Worm (Caenorhabditis elegans) whole organism, late embryonic: Measurements from ENCODE around the gene ZK822.9.

Source experiments
- C38D4.7 ChIP-seq: fragments of 200-800 bp; sonication (Bioruptor generic); optimal IDR thresholded peaks from 2 replicates; lab custom pipeline; 2018; ENCODE audit warnings: mild to moderate bottlenecking, missing genetic modification characterization, moderate library complexity, missing compliant biosample characterization
- F13H6.1 ChIP-seq: sonication (generic microtip); optimal IDR thresholded peaks from 2 replicates; lab custom pipeline; 2016; ENCODE audit warnings: missing genetic modification characterization, missing compliant biosample characterization
- K09A11.1 ChIP-seq: sonication (generic microtip); optimal IDR thresholded peaks from 2 replicates; lab custom pipeline; 2017; ENCODE audit warnings: antibody characterized with exemption, mild to moderate bottlenecking, missing genetic modification characterization, missing compliant biosample characterization; ENCODE audit not compliant: insufficient read depth
- ama-1 ChIP-seq: fragments of 150-350 bp; optimal IDR thresholded peaks from 2 replicates; lab custom pipeline; 2014
- ceh-19 ChIP-seq: fragments of 200-800 bp; sonication (Bioruptor generic); optimal IDR thresholded peaks from 2 replicates; lab custom pipeline; 2018; ENCODE audit warnings: mild to moderate bottlenecking, missing genetic modification characterization, missing compliant biosample characterization
- ceh-2 ChIP-seq: sonication (generic microtip); optimal IDR thresholded peaks from 2 replicates; lab custom pipeline; 2016; ENCODE audit warnings: missing genotype, missing genetic modification characterization, missing compliant biosample characterization
- ceh-24 ChIP-seq: sonication (generic microtip); optimal IDR thresholded peaks from 2 replicates; lab custom pipeline; 2016; ENCODE audit warnings: mild to moderate bottlenecking, missing genetic modification characterization, missing compliant biosample characterization
- ceh-30 ChIP-seq: fragments of 150-350 bp; optimal IDR thresholded peaks from 2 replicates; lab custom pipeline; 2014; ENCODE audit warnings: missing biosample characterization, missing genetic modification characterization
- ceh-45 ChIP-seq: fragments of 200-800 bp; sonication (Bioruptor generic); IDR thresholded peaks from 2 replicates; pipeline ENCODE4 v1.3.6; 2022; ENCODE audit warnings: missing genetic modification reagents, missing genetic modification characterization, missing compliant biosample characterization
- ceh-48 ChIP-seq: sonication (generic microtip); optimal IDR thresholded peaks from 2 replicates; lab custom pipeline; 2016; ENCODE audit warnings: missing genetic modification characterization, inconsistent platforms, missing compliant biosample characterization
- ceh-6 ChIP-seq: fragments of 200-800 bp; sonication (Bioruptor generic); optimal IDR thresholded peaks from 2 replicates; lab custom pipeline; 2018; ENCODE audit warnings: mild to moderate bottlenecking, missing genetic modification characterization, missing compliant biosample characterization
- ceh-9 ChIP-seq: sonication (generic microtip); optimal IDR thresholded peaks from 2 replicates; lab custom pipeline; 2016; ENCODE audit warnings: mild to moderate bottlenecking, missing genetic modification characterization, inconsistent platforms, missing compliant biosample characterization
- dmd-4 ChIP-seq: sonication (generic microtip); optimal IDR thresholded peaks from 2 replicates; lab custom pipeline; 2016; ENCODE audit warnings: borderline replicate concordance, missing genetic modification characterization, missing compliant biosample characterization
- elt-4 ChIP-seq: sonication (generic microtip); optimal IDR thresholded peaks from 2 replicates; lab custom pipeline; 2016; ENCODE audit warnings: missing genetic modification characterization, missing compliant biosample characterization
- fax-1 ChIP-seq: sonication (generic microtip); optimal IDR thresholded peaks from 2 replicates; lab custom pipeline; 2016; ENCODE audit warnings: missing genotype, missing genetic modification characterization, missing compliant biosample characterization
- fkh-10 ChIP-seq: fragments of 150-350 bp; optimal IDR thresholded peaks from 2 replicates; lab custom pipeline; 2014; ENCODE audit warnings: missing biosample characterization, missing genetic modification reagents, missing genetic modification characterization
- fkh-6 ChIP-seq: sonication (generic microtip); optimal IDR thresholded peaks from 2 replicates; lab custom pipeline; 2016; ENCODE audit warnings: missing genetic modification characterization, missing compliant biosample characterization
- gmeb-2 ChIP-seq: sonication (generic microtip); optimal IDR thresholded peaks from 2 replicates; lab custom pipeline; 2016; ENCODE audit warnings: missing genetic modification characterization, inconsistent platforms, missing compliant biosample characterization
- hlh-15 ChIP-seq: sonication (generic microtip); optimal IDR thresholded peaks from 2 replicates; lab custom pipeline; 2016; ENCODE audit warnings: missing genetic modification characterization, missing compliant biosample characterization
- hlh-30 ChIP-seq: sonication (generic microtip); optimal IDR thresholded peaks from 2 replicates; lab custom pipeline; 2017; ENCODE audit warnings: antibody characterized with exemption, missing genetic modification characterization, missing compliant biosample characterization; ENCODE audit not compliant: insufficient read depth
- hlh-6 ChIP-seq: sonication (generic microtip); optimal IDR thresholded peaks from 2 replicates; lab custom pipeline; 2016; ENCODE audit warnings: missing genotype, missing genetic modification characterization, missing compliant biosample characterization
- hlh-8 ChIP-seq: sonication (generic microtip); optimal IDR thresholded peaks from 2 replicates; lab custom pipeline; 2016; ENCODE audit warnings: missing genotype, missing genetic modification characterization, missing compliant biosample characterization
- madf-2 ChIP-seq: sonication (generic microtip); optimal IDR thresholded peaks from 2 replicates; lab custom pipeline; 2017; ENCODE audit warnings: missing genetic modification characterization, missing compliant biosample characterization
- nhr-232 ChIP-seq: sonication (generic microtip); optimal IDR thresholded peaks from 2 replicates; lab custom pipeline; 2016; ENCODE audit warnings: missing genetic modification characterization, missing compliant biosample characterization
- npax-4 ChIP-seq: sonication (generic microtip); optimal IDR thresholded peaks from 2 replicates; lab custom pipeline; 2016; ENCODE audit warnings: missing genetic modification characterization, missing compliant biosample characterization
- odd-2 ChIP-seq: sonication (generic microtip); optimal IDR thresholded peaks from 2 replicates; lab custom pipeline; 2017; ENCODE audit warnings: antibody characterized with exemption, mild to moderate bottlenecking, missing genetic modification characterization, missing compliant biosample characterization
- pha-4 ChIP-seq: fragments of 150-350 bp; optimal IDR thresholded peaks from 2 replicates; lab custom pipeline; 2018; ENCODE audit warnings: missing biosample characterization, missing genetic modification reagents, missing genetic modification characterization
- pqm-1 ChIP-seq: sonication (generic microtip); optimal IDR thresholded peaks from 2 replicates; lab custom pipeline; 2016; ENCODE audit warnings: missing genetic modification characterization, missing compliant biosample characterization
- pros-1 ChIP-seq: fragments of 150-350 bp; optimal IDR thresholded peaks from 2 replicates; lab custom pipeline; 2014; ENCODE audit warnings: missing biosample characterization, missing genetic modification reagents, missing genetic modification characterization
- ref-2 ChIP-seq: sonication (generic microtip); optimal IDR thresholded peaks from 2 replicates; lab custom pipeline; 2016; ENCODE audit warnings: missing genetic modification characterization, missing compliant biosample characterization
- rnt-1 ChIP-seq: sonication (generic microtip); optimal IDR thresholded peaks from 2 replicates; lab custom pipeline; 2016; ENCODE audit warnings: missing genetic modification characterization, missing compliant biosample characterization
- sdc-2 ChIP-seq: sonication (generic microtip); optimal IDR thresholded peaks from 2 replicates; lab custom pipeline; 2016; ENCODE audit warnings: missing genotype, missing genetic modification characterization, missing compliant biosample characterization
- sox-4 ChIP-seq: sonication (generic microtip); optimal IDR thresholded peaks from 2 replicates; lab custom pipeline; 2017; ENCODE audit warnings: mild to moderate bottlenecking, missing genetic modification characterization, inconsistent platforms, missing compliant biosample characterization
- tbx-2 ChIP-seq: sonication (generic microtip); optimal IDR thresholded peaks from 2 replicates; lab custom pipeline; 2016; ENCODE audit warnings: missing genetic modification characterization, missing compliant biosample characterization
- ttx-3 ChIP-seq: sonication (generic microtip); optimal IDR thresholded peaks from 2 replicates; lab custom pipeline; 2016; ENCODE audit warnings: missing genetic modification reagents, missing genetic modification characterization, missing compliant biosample characterization
- unc-3 ChIP-seq, 2 experiments: fragments of 200-800 bp in 1 of 2; sonication (Bioruptor generic) in 1 of 2; sonication (generic microtip) in 1 of 2; conservative IDR thresholded peaks in 1 of 2; optimal IDR thresholded peaks in 1 of 2; 2 replicates each; pipeline versions ENCODE4 v1.3.6 to Lab custom; 2016 to 2022; ENCODE audit warnings: missing compliant biosample characterization in 2 of 2, missing genetic modification characterization in 2 of 2, missing genetic modification reagents in 1 of 2
- unc-42 ChIP-seq: sonication (generic microtip); optimal IDR thresholded peaks from 2 replicates; lab custom pipeline; 2016; ENCODE audit warnings: missing genotype, missing genetic modification characterization, missing compliant biosample characterization
- unc-55 ChIP-seq: sonication (generic microtip); optimal IDR thresholded peaks from 2 replicates; lab custom pipeline; 2017; ENCODE audit warnings: missing biosample characterization, missing genetic modification reagents, missing genetic modification characterization
- unc-86 ChIP-seq: sonication (generic microtip); optimal IDR thresholded peaks from 2 replicates; lab custom pipeline; 2016; ENCODE audit warnings: missing genetic modification characterization, missing compliant biosample characterization
- zip-5 ChIP-seq: sonication (generic microtip); optimal IDR thresholded peaks from 2 replicates; lab custom pipeline; 2016; ENCODE audit warnings: missing genetic modification characterization, missing compliant biosample characterization
- ztf-16 ChIP-seq: sonication (generic microtip); optimal IDR thresholded peaks from 2 replicates; lab custom pipeline; 2017; ENCODE audit warnings: missing genetic modification characterization, missing compliant biosample characterization

ZK822.9 gene

DNA sequence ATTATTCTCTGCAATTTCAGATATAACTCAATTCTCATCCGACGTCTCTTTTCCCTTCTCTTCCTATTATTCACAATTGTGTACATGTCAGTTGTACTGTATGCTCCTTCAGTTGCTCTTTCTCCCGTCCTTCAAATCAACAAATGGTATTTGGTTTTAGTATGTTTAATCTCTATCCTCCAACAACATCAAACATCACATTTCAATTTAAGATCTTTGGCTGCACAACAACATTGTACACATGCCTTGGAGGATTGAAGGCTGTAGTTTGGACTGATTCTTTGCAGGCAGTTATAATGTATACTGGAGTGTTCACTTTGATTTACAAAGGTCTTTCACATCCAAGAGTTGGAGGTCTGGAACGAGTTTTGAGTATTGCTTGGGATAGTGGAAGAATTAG is 22.8 kb downstream of the ZK822.9 start:
- TF ChIP-seq ceh-19 (GFP tag; lab: Kevin White, UChicago) (no peak), unc-55 (GFP tag; lab: Kevin White, UChicago) (no peak), rnt-1 (tag; lab: Kevin White, UChicago) (no peak), ceh-45 (no peak), unc-3 (GFP tag; conservative IDR thresholded peaks at IDR 0.05; lab: Robert Waterston, UW) (no peak), unc-3 (tag; optimal IDR thresholded peaks at IDR 0.05; lab: Kevin White, UChicago) (no peak)

DNA sequence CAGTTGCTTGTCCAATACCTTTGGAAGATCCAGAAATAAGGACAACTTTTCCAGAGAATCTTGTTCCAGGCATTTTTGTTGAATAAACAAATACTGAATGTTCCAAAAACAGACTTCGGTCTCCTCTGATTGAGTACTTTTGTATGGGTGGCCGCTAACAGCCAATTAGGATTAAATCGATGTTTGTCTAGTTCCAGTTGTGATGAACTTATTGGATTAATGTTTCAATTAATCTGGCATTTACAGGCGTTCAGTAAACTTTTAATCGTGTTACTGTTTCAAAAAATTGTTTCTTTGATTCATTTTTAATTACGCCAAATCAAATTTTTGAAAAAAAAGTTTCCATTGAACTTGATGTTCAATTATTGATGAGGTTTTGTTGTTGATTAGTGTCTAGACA is 26.6 kb downstream of the ZK822.9 start, which contains the start of gene ZK829.1:
Gene ZK829.1, minus strand, starts transcription at position 101 of the 400 bp plus-strand sequence.
- TF ChIP-seq hlh-8 (tag; lab: Kevin White, UChicago): no peak
- no peak for TF ChIP-seq ceh-2 (tag; lab: Kevin White, UChicago)
- TF ChIP-seq madf-2 (tag; lab: Kevin White, UChicago): no peak
- TF ChIP-seq ttx-3 (tag; lab: Kevin White, UChicago): no peak
- no peak for TF ChIP-seq ceh-30 (tag; lab: Kevin White, UChicago)
- no peak for TF ChIP-seq ceh-45
- TF ChIP-seq gmeb-2 (tag; lab: Kevin White, UChicago): no peak
- TF ChIP-seq sdc-2 (tag; lab: Kevin White, UChicago): no peak
- TF ChIP-seq dmd-4 (tag; lab: Kevin White, UChicago): no peak
- TF ChIP-seq unc-3 (GFP tag; conservative IDR thresholded peaks at IDR 0.05; lab: Robert Waterston, UW): no peak
- no peak for TF ChIP-seq unc-3 (tag; optimal IDR thresholded peaks at IDR 0.05; lab: Kevin White, UChicago)
- TF ChIP-seq ceh-48 (tag; lab: Kevin White, UChicago): no peak
- no peak for TF ChIP-seq rnt-1 (tag; lab: Kevin White, UChicago)
- no peak for TF ChIP-seq unc-86 (tag; lab: Kevin White, UChicago)
- no peak for TF ChIP-seq C38D4.7 (GFP tag; lab: Kevin White, UChicago)
- no peak for TF ChIP-seq unc-55 (GFP tag; lab: Kevin White, UChicago)
- TF ChIP-seq fkh-10 (GFP tag; lab: Kevin White, UChicago): no peak
- TF ChIP-seq, all 69 proteins: peak for 0

DNA sequence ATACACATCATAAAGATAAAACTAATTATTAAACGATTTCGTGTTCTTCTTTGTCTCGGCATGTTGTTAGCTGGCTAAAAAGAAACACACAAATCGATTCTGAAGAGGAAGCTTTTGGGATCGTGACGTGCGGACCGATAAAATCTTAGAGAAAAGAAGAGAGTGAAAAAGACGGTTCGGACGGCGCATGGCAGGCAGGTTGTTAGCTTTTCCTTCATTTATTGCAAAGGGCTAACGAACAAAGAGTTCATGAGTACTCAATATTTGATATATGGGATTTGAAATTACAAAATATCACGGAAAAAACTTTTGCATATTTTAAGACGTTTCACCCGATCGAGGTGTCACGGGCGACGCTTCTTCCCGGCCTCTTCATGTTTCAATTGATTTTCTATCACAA is 29.9 kb downstream of the ZK822.9 start, which contains the start of gene ZK829.3:
Gene ZK829.3, minus strand, starts transcription at position 101 of the 400 bp plus-strand sequence.
- TF ChIP-seq unc-55 (GFP tag; lab: Kevin White, UChicago): no peak
- no peak for TF ChIP-seq ceh-24 (tag; lab: Kevin White, UChicago)
- TF ChIP-seq fkh-10 (GFP tag; lab: Kevin White, UChicago): no peak
- no peak for TF ChIP-seq ref-2 (tag; lab: Kevin White, UChicago)
- TF ChIP-seq K09A11.1: no peak
- TF ChIP-seq ceh-6 (GFP tag; lab: Kevin White, UChicago): no peak
- no peak for TF ChIP-seq ceh-45
- TF ChIP-seq nhr-232: no peak
- TF ChIP-seq hlh-6 (tag; lab: Kevin White, UChicago): no peak
- TF ChIP-seq elt-4 (tag; lab: Kevin White, UChicago): no peak
- TF ChIP-seq tbx-2 (tag; lab: Kevin White, UChicago): no peak
- no peak for TF ChIP-seq pros-1 (tag; lab: Kevin White, UChicago)
- no peak for TF ChIP-seq npax-4 (tag; lab: Kevin White, UChicago)
- no peak for TF ChIP-seq unc-3 (GFP tag; conservative IDR thresholded peaks at IDR 0.05; lab: Robert Waterston, UW)
- no peak for TF ChIP-seq unc-3 (tag; optimal IDR thresholded peaks at IDR 0.05; lab: Kevin White, UChicago)
- no peak for TF ChIP-seq hlh-15 (tag; lab: Kevin White, UChicago)
- no peak for TF ChIP-seq fax-1 (tag; lab: Kevin White, UChicago)
- TF ChIP-seq pqm-1 (tag; lab: Kevin White, UChicago): no peak
- TF ChIP-seq ztf-16: no peak
- no peak for TF ChIP-seq unc-86 (tag; lab: Kevin White, UChicago)

DNA sequence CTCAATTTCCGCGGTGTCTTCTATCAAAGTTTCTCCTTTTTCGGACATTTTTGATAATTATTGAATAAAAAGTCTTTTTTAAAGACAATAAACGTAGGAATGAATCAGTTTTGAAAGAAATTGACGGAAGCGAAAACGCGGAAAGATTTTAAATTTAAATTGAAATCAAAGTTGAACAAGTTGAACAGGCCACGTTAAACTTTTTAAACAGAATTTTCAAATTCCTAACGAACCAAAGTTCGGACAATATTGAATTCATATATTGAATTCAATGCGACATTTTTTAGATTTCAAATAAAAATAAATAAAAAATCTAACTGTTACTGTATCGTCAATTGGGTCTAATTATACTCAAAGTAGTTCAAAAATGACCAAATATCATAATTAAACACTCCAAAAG is 34.0 kb downstream of the ZK822.9 start, which contains the start of gene hdl-1:
Gene hdl-1, minus strand, starts transcription at position 101 of the 400 bp plus-strand sequence.
- TF ChIP-seq pha-4 (tag; lab: Kevin White, UChicago) (no peak), F13H6.1 (tag; lab: Kevin White, UChicago) (no peak), odd-2 (tag; lab: Kevin White, UChicago) (no peak), sox-4 (no peak), zip-5 (no peak), fkh-10 (GFP tag; lab: Kevin White, UChicago) (no peak), fkh-6 (tag; lab: Kevin White, UChicago) (no peak), ama-1 (lab: Kevin White, UChicago) (no peak), ceh-9 (no peak), ceh-19 (GFP tag; lab: Kevin White, UChicago) (no peak), unc-42 (tag; lab: Kevin White, UChicago) (no peak), sdc-2 (tag; lab: Kevin White, UChicago) (no peak), C38D4.7 (GFP tag; lab: Kevin White, UChicago) (no peak), hlh-30 (tag; lab: Kevin White, UChicago) (no peak), fax-1 (tag; lab: Kevin White, UChicago) (no peak), unc-55 (GFP tag; lab: Kevin White, UChicago) (no peak)
